Worm (Caenorhabditis elegans) whole organism, young adult: ENCODE measurements around the gene Y51H4A.23.

Source experiments
- B0019.2 ChIP-seq: fragments of 200-800 bp; sonication (Bioruptor generic); conservative IDR thresholded peaks from 2 replicates; pipeline ENCODE4 v1.3.6; 2022; ENCODE audit warnings: missing genetic modification reagents, missing genetic modification characterization, missing compliant biosample characterization
- B0035.1 ChIP-seq: sonication (generic microtip); optimal IDR thresholded peaks from 2 replicates; lab custom pipeline; 2016; ENCODE audit warnings: missing genetic modification characterization, mild to moderate bottlenecking, missing compliant biosample characterization, missing genotype, missing genetic modification reagents
- C17E4.6 ChIP-seq: fragments of 200-800 bp; sonication (Bioruptor generic); IDR thresholded peaks from 2 replicates; pipeline ENCODE4 v1.3.6; 2022; ENCODE audit warnings: missing genetic modification reagents, missing genetic modification characterization, missing compliant biosample characterization
- D2030.7 ChIP-seq: fragments of 200-800 bp; sonication (Bioruptor generic); IDR thresholded peaks from 2 replicates; pipeline ENCODE4 v1.3.6; 2022; ENCODE audit warnings: missing genetic modification reagents, missing genetic modification characterization, missing compliant biosample characterization
- F10E7.11 ChIP-seq: sonication (generic microtip); optimal IDR thresholded peaks from 2 replicates; lab custom pipeline; 2017; ENCODE audit warnings: mild to moderate bottlenecking, missing genetic modification characterization, moderate library complexity, missing compliant biosample characterization
- F33H1.4 ChIP-seq: fragments of 200-800 bp; sonication (Bioruptor generic); IDR thresholded peaks from 2 replicates; pipeline ENCODE4 v1.3.6; 2022; ENCODE audit warnings: missing genetic modification reagents, missing genetic modification characterization, missing compliant biosample characterization
- F57C9.4 ChIP-seq: sonication (generic microtip); optimal IDR thresholded peaks from 2 replicates; lab custom pipeline; 2017; ENCODE audit warnings: mild to moderate bottlenecking, missing genetic modification characterization, missing compliant biosample characterization
- K12H6.12 ChIP-seq: fragments of 200-800 bp; sonication (Bioruptor generic); optimal IDR thresholded peaks from 2 replicates; lab custom pipeline; 2018; ENCODE audit warnings: mild to moderate bottlenecking, missing genetic modification characterization, missing compliant biosample characterization
- T07F8.4 ChIP-seq: sonication (generic microtip); optimal IDR thresholded peaks from 2 replicates; lab custom pipeline; 2016; ENCODE audit warnings: mild to moderate bottlenecking, missing genetic modification characterization, moderate library complexity, missing compliant biosample characterization
- Y53F4B.3 ChIP-seq: fragments of 200-800 bp; sonication (Bioruptor generic); IDR thresholded peaks from 2 replicates; pipeline ENCODE4 v1.3.6; 2022; ENCODE audit warnings: missing genetic modification reagents, missing genetic modification characterization, missing compliant biosample characterization
- Y79H2A.3 ChIP-seq: fragments of 200-800 bp; sonication (Bioruptor generic); conservative IDR thresholded peaks from 2 replicates; pipeline ENCODE4 v1.3.6; 2022; ENCODE audit warnings: missing genetic modification reagents, missing genetic modification characterization, missing compliant biosample characterization
- Y95B8A.8 ChIP-seq: fragments of 200-800 bp; sonication (Bioruptor generic); IDR thresholded peaks from 2 replicates; pipeline ENCODE4 v1.3.6; 2022; ENCODE audit warnings: missing genetic modification reagents, missing genetic modification characterization, missing compliant biosample characterization
- aptf-3 ChIP-seq: fragments of 200-800 bp; sonication (Bioruptor generic); IDR thresholded peaks from 2 replicates; pipeline ENCODE4 v1.3.6; 2022; ENCODE audit warnings: missing genetic modification characterization, missing compliant biosample characterization
- atf-7 ChIP-seq: sonication (generic microtip); optimal IDR thresholded peaks from 2 replicates; lab custom pipeline; 2017; ENCODE audit warnings: mild to moderate bottlenecking, missing genetic modification characterization, missing compliant biosample characterization
- athp-1 ChIP-seq: sonication (generic microtip); optimal IDR thresholded peaks from 2 replicates; lab custom pipeline; 2017; ENCODE audit warnings: mild to moderate bottlenecking, missing genetic modification characterization, missing compliant biosample characterization
- attf-3 ChIP-seq: fragments of 200-800 bp; sonication (Bioruptor generic); conservative IDR thresholded peaks from 2 replicates; pipeline ENCODE4 v1.3.6; 2022; ENCODE audit warnings: missing genetic modification reagents, missing genetic modification characterization, missing compliant biosample characterization
- bed-1 ChIP-seq: fragments of 200-800 bp; sonication (Bioruptor generic); IDR thresholded peaks from 2 replicates; pipeline ENCODE4 v1.3.6; 2022; ENCODE audit warnings: missing genetic modification reagents, missing genetic modification characterization, missing compliant biosample characterization
- bed-2 ChIP-seq: fragments of 200-800 bp; sonication (Bioruptor generic); IDR thresholded peaks from 2 replicates; pipeline ENCODE4 v1.3.6; 2022; ENCODE audit warnings: missing genetic modification reagents, missing genetic modification characterization, missing compliant biosample characterization
- ccch-3 ChIP-seq: fragments of 200-800 bp; sonication (Bioruptor generic); optimal IDR thresholded peaks from 2 replicates; lab custom pipeline; 2018; ENCODE audit warnings: mild to moderate bottlenecking, missing genetic modification characterization, missing compliant biosample characterization
- ceh-79 ChIP-seq: sonication (generic microtip); optimal IDR thresholded peaks from 2 replicates; lab custom pipeline; 2017; ENCODE audit warnings: mild to moderate bottlenecking, missing genetic modification characterization, missing compliant biosample characterization
- ceh-91 ChIP-seq: fragments of 200-800 bp; sonication (Bioruptor generic); IDR thresholded peaks from 2 replicates; pipeline ENCODE4 v1.3.6; 2022; ENCODE audit warnings: missing genetic modification reagents, missing genetic modification characterization, missing compliant biosample characterization
- dpff-1 ChIP-seq: sonication (generic microtip); optimal IDR thresholded peaks from 2 replicates; lab custom pipeline; 2017; ENCODE audit warnings: mild to moderate bottlenecking, missing genetic modification characterization, missing compliant biosample characterization
- efl-1 ChIP-seq: fragments of 150-350 bp; optimal IDR thresholded peaks from 2 replicates; lab custom pipeline; 2014; ENCODE audit warnings: missing biosample characterization, missing genetic modification reagents, missing genetic modification characterization
- egrh-3 ChIP-seq: fragments of 200-800 bp; sonication (Bioruptor generic); IDR thresholded peaks from 2 replicates; pipeline ENCODE4 v1.3.6; 2022; ENCODE audit warnings: missing genetic modification reagents, missing genetic modification characterization, missing compliant biosample characterization
- ekl-4 ChIP-seq: fragments of 200-800 bp; sonication (Bioruptor generic); IDR thresholded peaks from 2 replicates; pipeline ENCODE4 v1.3.6; 2022; ENCODE audit warnings: missing genetic modification reagents, missing genetic modification characterization, missing compliant biosample characterization
- fkh-3 ChIP-seq: sonication (generic microtip); optimal IDR thresholded peaks from 2 replicates; lab custom pipeline; 2016; ENCODE audit warnings: mild to moderate bottlenecking, missing genetic modification characterization, missing compliant biosample characterization
- gei-17 ChIP-seq: fragments of 200-800 bp; sonication (Bioruptor generic); optimal IDR thresholded peaks from 2 replicates; lab custom pipeline; 2018; ENCODE audit warnings: mild to moderate bottlenecking, missing genetic modification characterization, missing compliant biosample characterization
- hlh-26 ChIP-seq: fragments of 200-800 bp; sonication (Bioruptor generic); conservative IDR thresholded peaks from 2 replicates; pipeline ENCODE4 v1.3.6; 2022; ENCODE audit warnings: missing genetic modification reagents, missing genetic modification characterization, missing compliant biosample characterization
- hsf-1 ChIP-seq: fragments of 200-800 bp; sonication (Bioruptor generic); IDR thresholded peaks from 2 replicates; pipeline ENCODE4 v1.3.6; 2022; ENCODE audit warnings: missing genetic modification reagents, missing genetic modification characterization, missing compliant biosample characterization
- lag-1 ChIP-seq: fragments of 200-800 bp; sonication (Bioruptor generic); IDR thresholded peaks from 2 replicates; pipeline ENCODE4 v1.3.6; 2022; ENCODE audit warnings: missing genetic modification reagents, missing genetic modification characterization, missing compliant biosample characterization
- lin-40 ChIP-seq: sonication (generic microtip); optimal IDR thresholded peaks from 2 replicates; lab custom pipeline; 2016; ENCODE audit warnings: missing genetic modification characterization, mild to moderate bottlenecking, missing compliant biosample characterization, missing genotype, missing genetic modification reagents
- lir-1 ChIP-seq: fragments of 200-800 bp; sonication (Bioruptor generic); conservative IDR thresholded peaks from 2 replicates; pipeline ENCODE4 v1.3.6; 2022; ENCODE audit warnings: missing genetic modification reagents, missing genetic modification characterization, missing compliant biosample characterization
- lsl-1 ChIP-seq: fragments of 200-800 bp; sonication (Bioruptor generic); optimal IDR thresholded peaks from 2 replicates; lab custom pipeline; 2018; ENCODE audit warnings: mild to moderate bottlenecking, missing genetic modification characterization, moderate library complexity, missing compliant biosample characterization
- madf-6 ChIP-seq: fragments of 200-800 bp; sonication (Bioruptor generic); IDR thresholded peaks from 2 replicates; pipeline ENCODE4 v1.3.6; 2022; ENCODE audit warnings: missing genetic modification reagents, missing genetic modification characterization, missing compliant biosample characterization
- mel-28 ChIP-seq: sonication (generic microtip); optimal IDR thresholded peaks from 2 replicates; lab custom pipeline; 2016; ENCODE audit warnings: borderline replicate concordance, mild to moderate bottlenecking, missing genetic modification characterization, missing compliant biosample characterization
- mxl-1 ChIP-seq: sonication (generic microtip); optimal IDR thresholded peaks from 2 replicates; lab custom pipeline; 2016; ENCODE audit warnings: missing genetic modification characterization, missing compliant biosample characterization
- nfyb-1 ChIP-seq: fragments of 200-800 bp; sonication (Bioruptor generic); IDR thresholded peaks from 2 replicates; pipeline ENCODE4 v1.3.6; 2022; ENCODE audit warnings: missing genetic modification reagents, missing genetic modification characterization, missing compliant biosample characterization
- nhr-27 ChIP-seq: fragments of 200-800 bp; sonication (Bioruptor generic); optimal IDR thresholded peaks from 2 replicates; lab custom pipeline; 2018; ENCODE audit warnings: mild to moderate bottlenecking, missing genetic modification characterization, moderate library complexity, missing compliant biosample characterization
- nhr-80 ChIP-seq: sonication (generic microtip); optimal IDR thresholded peaks from 2 replicates; lab custom pipeline; 2016; ENCODE audit warnings: missing genetic modification characterization, missing compliant biosample characterization
- nhr-90 ChIP-seq: sonication (generic microtip); optimal IDR thresholded peaks from 2 replicates; lab custom pipeline; 2016; ENCODE audit warnings: missing genotype, mild to moderate bottlenecking, missing genetic modification characterization, missing compliant biosample characterization
- pbrm-1 ChIP-seq: fragments of 200-800 bp; sonication (Bioruptor generic); IDR thresholded peaks from 2 replicates; pipeline ENCODE4 v1.3.6; 2022; ENCODE audit warnings: missing genetic modification reagents, missing genetic modification characterization, missing compliant biosample characterization
- repo-1 ChIP-seq: sonication (generic microtip); optimal IDR thresholded peaks from 2 replicates; lab custom pipeline; 2017; ENCODE audit warnings: mild to moderate bottlenecking, missing genetic modification characterization, missing compliant biosample characterization
- rpc-1 ChIP-seq, 2 experiments: fragments of 150-350 bp in 1 of 2; sonication (generic microtip) in 1 of 2; optimal IDR thresholded peaks; 2 replicates each; lab custom pipeline; 2014 to 2018; ENCODE audit warnings: missing biosample characterization in 1 of 2, missing genetic modification characterization in 1 of 2, missing genetic modification reagents in 1 of 2, missing genotype in 1 of 2
- snpc-1.1 ChIP-seq: sonication (generic microtip); optimal IDR thresholded peaks from 2 replicates; lab custom pipeline; 2017; ENCODE audit warnings: missing genetic modification characterization, mild to moderate bottlenecking, missing compliant biosample characterization, antibody characterized with exemption, moderate library complexity, missing genotype, missing genetic modification reagents; ENCODE audit not compliant: insufficient read depth
- snpc-4 ChIP-seq, 5 experiments: fragments of 150-350 bp in 1 of 5; sonication (generic microtip) in 4 of 5; optimal IDR thresholded peaks; 2 replicates each; lab custom pipeline; 2014 to 2018; ENCODE audit warnings: missing genetic modification characterization in 5 of 5, missing biosample characterization in 3 of 5, antibody characterized with exemption in 2 of 5, mild to moderate bottlenecking in 2 of 5, missing compliant biosample characterization in 2 of 5, missing genotype in 2 of 5, moderate library complexity in 2 of 5, missing genetic modification reagents in 1 of 5
- somi-1 ChIP-seq: fragments of 200-800 bp; sonication (Bioruptor generic); optimal IDR thresholded peaks from 2 replicates; lab custom pipeline; 2018; ENCODE audit warnings: mild to moderate bottlenecking, missing genetic modification characterization, missing compliant biosample characterization
- tbx-9 ChIP-seq: sonication (generic microtip); optimal IDR thresholded peaks from 2 replicates; lab custom pipeline; 2016; ENCODE audit warnings: borderline replicate concordance, missing genetic modification characterization, inconsistent platforms, missing compliant biosample characterization
- zfh-2 ChIP-seq: fragments of 200-800 bp; sonication (Bioruptor generic); conservative IDR thresholded peaks from 2 replicates; pipeline ENCODE4 v1.3.6; 2022; ENCODE audit warnings: missing genetic modification reagents, missing genetic modification characterization, missing compliant biosample characterization
- ztf-26 ChIP-seq: sonication (generic microtip); optimal IDR thresholded peaks from 2 replicates; lab custom pipeline; 2017; ENCODE audit warnings: missing genetic modification characterization, missing compliant biosample characterization

Y51H4A.23 gene

DNA sequence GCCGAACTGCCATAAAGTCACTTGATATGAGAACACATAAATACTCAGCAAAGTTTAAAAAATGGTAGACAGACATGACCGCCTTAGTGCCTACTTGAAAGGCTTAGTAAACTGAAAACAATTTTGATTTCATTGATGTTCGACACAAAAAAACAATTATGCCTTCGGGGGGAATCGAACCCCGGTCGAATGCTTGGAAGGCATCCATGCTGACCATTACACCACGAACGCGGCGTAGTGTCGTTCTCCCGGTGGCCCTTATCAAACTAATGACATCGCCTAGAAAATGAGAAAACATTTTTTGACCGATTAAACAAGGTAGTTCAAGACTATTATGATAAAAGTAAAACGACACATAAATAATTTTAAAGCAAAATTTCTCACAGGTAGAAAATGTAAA lies 38.5 kb upstream of the Y51H4A.23 start (continued):
- TF ChIP-seq dpff-1 (tag; lab: Kevin White, UChicago) (no peak), fkh-3 (tag; lab: Kevin White, UChicago) (no peak), K12H6.12 (tag; lab: Kevin White, UChicago) (no peak), egrh-3 (GFP tag; lab: Robert Waterston, UW) (no peak; the same call in 1 of the 2 replicates), nfyb-1 (no peak), efl-1 (GFP tag; lab: Kevin White, UChicago) (no peak), repo-1 (tag; lab: Kevin White, UChicago) (no peak), bed-1 (no peak), D2030.7 (GFP tag; lab: Robert Waterston, UW) (peak; percentile 46; the same call in 1 of the 2 replicates), ekl-4 (GFP tag; lab: Robert Waterston, UW) (no peak), aptf-3 (GFP tag; lab: Robert Waterston, UW) (no peak), F33H1.4 (GFP tag; lab: Robert Waterston, UW) (no peak), attf-3 (GFP tag; lab: Robert Waterston, UW) (no peak), Y79H2A.3 (GFP tag; lab: Robert Waterston, UW) (no peak), ccch-3 (GFP tag; lab: Kevin White, UChicago) (no peak), Y95B8A.8 (GFP tag; lab: Robert Waterston, UW) (no peak), atf-7 (tag; lab: Kevin White, UChicago) (no peak), lag-1 (GFP tag; lab: Robert Waterston, UW) (no peak), C17E4.6 (GFP tag; lab: Robert Waterston, UW) (no peak), nhr-27 (tag; lab: Kevin White, UChicago) (no peak), lin-40 (tag; lab: Kevin White, UChicago) (no peak), T07F8.4 (tag; lab: Kevin White, UChicago) (peak; percentile 33), F57C9.4 (tag; lab: Kevin White, UChicago) (no peak), zfh-2 (GFP tag; lab: Robert Waterston, UW) (no peak), mxl-1 (tag; lab: Kevin White, UChicago) (peak; percentile 12), nhr-80 (tag; lab: Kevin White, UChicago) (no peak), somi-1 (GFP tag; lab: Kevin White, UChicago) (no peak), gei-17 (no peak), athp-1 (tag; lab: Kevin White, UChicago) (no peak), F10E7.11 (tag; lab: Kevin White, UChicago) (no peak), rpc-1 (optimal IDR thresholded peaks at IDR 0.05; lab: Kevin White, UChicago) (peak; percentile 69), rpc-1 (tag; optimal IDR thresholded peaks at IDR 0.05; lab: Kevin White, UChicago) (peak; percentile 83), B0035.1 (tag; lab: Kevin White, UChicago) (no peak), hsf-1 (GFP tag; lab: Robert Waterston, UW) (no peak), pbrm-1 (peak; percentile 53; the same call in 1 of the 2 replicates), B0019.2 (GFP tag; lab: Robert Waterston, UW) (no peak), tbx-9 (tag; lab: Kevin White, UChicago) (no peak), mel-28 (tag; lab: Kevin White, UChicago) (no peak), bed-2 (GFP tag; lab: Robert Waterston, UW) (no peak), ceh-91 (no peak), Y53F4B.3 (GFP tag; lab: Robert Waterston, UW) (no peak), snpc-1.1 (tag; lab: Kevin White, UChicago) (no peak), lir-1 (GFP tag; lab: Robert Waterston, UW) (no peak), lsl-1 (GFP tag; lab: Kevin White, UChicago) (peak; percentile 28), hlh-26 (GFP tag; lab: Robert Waterston, UW) (no peak), ztf-26 (tag; lab: Kevin White, UChicago) (no peak), madf-6 (GFP tag; lab: Robert Waterston, UW) (no peak), ceh-79 (tag; lab: Kevin White, UChicago) (no peak), nhr-90 (tag; lab: Kevin White, UChicago) (no peak), snpc-4 (GFP tag; optimal IDR thresholded peaks at IDR 0.05; lab: Kevin White, UChicago) (peak; percentile 88), snpc-4 (tag; optimal IDR thresholded peaks at IDR 0.05; lab: Kevin White, UChicago) (peak in 3 of 4 experiments; percentile 94 to 97 (median 96))
